Worm (Caenorhabditis elegans): ENCODE measurements around the gene F31A3.3.
A peak's percentile ranks its signal among the peaks of the same experiment; 100 is the strongest.

The F31A3.3 gene

DNA sequence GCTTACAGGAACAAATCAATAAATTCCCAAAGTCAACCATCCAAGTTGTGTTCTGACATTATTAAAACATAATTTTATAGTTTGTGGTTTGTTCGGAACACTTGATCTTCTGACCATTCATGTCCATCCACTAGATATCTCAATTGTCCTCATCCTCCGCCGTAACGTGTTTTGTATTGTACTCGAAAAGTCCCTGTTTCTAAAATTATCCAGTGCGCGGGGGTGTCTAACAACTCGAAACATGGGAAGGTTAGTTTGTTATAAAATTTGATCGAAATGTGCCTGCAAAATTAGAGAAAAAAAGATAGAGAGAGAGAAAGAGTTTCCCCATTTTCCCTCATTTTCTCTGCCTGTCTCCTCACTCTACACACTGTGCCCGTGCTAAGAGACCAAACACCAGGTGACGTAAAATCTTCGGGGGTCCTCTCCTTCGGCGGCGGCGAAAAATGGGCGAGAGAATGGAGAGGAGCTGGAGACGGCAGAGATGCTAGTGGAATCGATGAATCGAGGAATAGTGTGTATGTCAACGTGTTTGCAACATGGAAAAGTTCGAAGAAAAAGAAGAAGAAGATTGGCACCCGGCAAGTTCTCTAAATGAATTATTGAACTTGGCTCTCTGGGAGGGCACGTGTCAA is 28.2 kb downstream of the F31A3.3 start (continued):
- peak; percentile 92 for TF ChIP-seq somi-1 (GFP tag; optimal IDR thresholded peaks at IDR 0.05)
- TF ChIP-seq ztf-26 (tag; optimal IDR thresholded peaks at IDR 0.05) = no peak
- peak in 1 of 3 experiments; percentile 69 for TF ChIP-seq lin-35 (GFP tag; optimal IDR thresholded peaks at IDR 0.05)
- TF ChIP-seq madf-6 (GFP tag; IDR thresholded peaks at IDR 0.05) = no peak
- peak; percentile 91 for TF ChIP-seq atf-7 (tag; optimal IDR thresholded peaks at IDR 0.05)
- peak; percentile 25 for TF ChIP-seq ets-4 (GFP tag; optimal IDR thresholded peaks at IDR 0.05)
- TF ChIP-seq rcor-1 (GFP tag; IDR thresholded peaks at IDR 0.05) = peak; percentile 42; the same call in 1 of the 2 replicates
- TF ChIP-seq hmg-1.2 (GFP tag; IDR thresholded peaks at IDR 0.05) = peak; percentile 77; the same call in 1 of the 2 replicates
- peak; percentile 7 to 48 for TF ChIP-seq let-607 (tag; optimal IDR thresholded peaks at IDR 0.05)
- peak; percentile 65 for TF ChIP-seq ztf-3 (GFP tag; optimal IDR thresholded peaks at IDR 0.05)
- no peak for TF ChIP-seq F52B5.7 (tag; optimal IDR thresholded peaks at IDR 0.05)
- TF ChIP-seq madf-3 (GFP tag; IDR thresholded peaks at IDR 0.05) = no peak
- peak; percentile 84 for TF ChIP-seq ceh-27 (GFP tag; optimal IDR thresholded peaks at IDR 0.05)
- peak; percentile 88 for TF ChIP-seq nhr-80 (tag; optimal IDR thresholded peaks at IDR 0.05)
- TF ChIP-seq Y53G8AR.9 (GFP tag; conservative IDR thresholded peaks at IDR 0.05) = 0 out of 2 replicates have a peak, but pooled peaks have one; percentile 38
- TF ChIP-seq madf-10 (tag; optimal IDR thresholded peaks at IDR 0.05) = peak; percentile 66

ce11 chrX:17504447-17504846 is 29.4 kb downstream of the F31A3.3 start:
- TF ChIP-seq ceh-40 (GFP tag; IDR thresholded peaks at IDR 0.05) = no peak
- peak; percentile 66 for TF ChIP-seq nhr-80 (tag; optimal IDR thresholded peaks at IDR 0.05)
- no peak for TF ChIP-seq nhr-179 (tag; optimal IDR thresholded peaks at IDR 0.05)
- no peak for TF ChIP-seq mxl-1 (tag; optimal IDR thresholded peaks at IDR 0.05)
- TF ChIP-seq B0261.1 (tag; optimal IDR thresholded peaks at IDR 0.05) = no peak
- TF ChIP-seq cebp-1 (GFP tag; IDR thresholded peaks at IDR 0.05) = no peak
- no peak for TF ChIP-seq cebp-1 (tag; optimal IDR thresholded peaks at IDR 0.05)

DNA sequence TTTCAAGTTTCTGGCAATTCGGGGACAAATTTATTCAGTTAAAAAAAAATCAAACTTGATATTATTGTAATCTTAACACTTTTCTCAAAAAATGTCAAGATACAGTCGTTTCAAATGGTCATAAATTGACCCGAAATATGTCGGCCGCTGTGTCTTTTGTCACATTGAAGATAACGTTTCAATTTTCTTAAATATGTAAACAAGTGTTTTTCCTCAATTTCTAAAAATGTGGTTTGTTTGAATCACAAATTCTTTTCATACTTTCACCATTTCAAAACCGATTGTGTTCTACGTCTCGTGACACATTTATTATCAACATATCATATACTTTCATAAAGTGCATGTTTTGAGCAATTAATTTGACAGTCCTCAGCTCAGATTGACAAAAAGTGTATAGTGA is 31.6 kb downstream of the F31A3.3 start:
- TF ChIP-seq let-607 (tag; optimal IDR thresholded peaks at IDR 0.05) (no peak), snpc-4 (GFP tag; optimal IDR thresholded peaks at IDR 0.05) (no peak), snpc-4 (tag; optimal IDR thresholded peaks at IDR 0.05) (peak in 3 of 4 experiments; percentile 38 to 90 (median 77))

ce11 chrX:17486735-17487134 is 47.1 kb downstream of the F31A3.3 start, which contains the start of gene npr-24:
npr-24 (minus strand) TSS chrX:17486835.
- TF ChIP-seq snpc-1.1 (tag; optimal IDR thresholded peaks at IDR 0.05; ENCODE audit: insufficient read depth) = no peak
- TF ChIP-seq attf-5 (GFP tag; optimal IDR thresholded peaks at IDR 0.05) = no peak
- no peak for TF ChIP-seq cebp-2 (GFP tag; IDR thresholded peaks at IDR 0.05)
- TF ChIP-seq dox-1 (GFP tag; IDR thresholded peaks at IDR 0.05) = no peak
- TF ChIP-seq B0019.2 (GFP tag; conservative IDR thresholded peaks at IDR 0.05) = no peak
- no peak for TF ChIP-seq ztf-22 (GFP tag; optimal IDR thresholded peaks at IDR 0.05)
- no peak for TF ChIP-seq rec-8 (tag; optimal IDR thresholded peaks at IDR 0.05)
- no peak for TF ChIP-seq Y56A3A.18 (GFP tag; IDR thresholded peaks at IDR 0.05)
- no peak for TF ChIP-seq C17E4.6 (GFP tag; IDR thresholded peaks at IDR 0.05)
- no peak for TF ChIP-seq Y95B8A.8 (GFP tag; IDR thresholded peaks at IDR 0.05)
- no peak for TF ChIP-seq ztf-25 (GFP tag; IDR thresholded peaks at IDR 0.05)
- no peak for TF ChIP-seq lir-1 (GFP tag; conservative IDR thresholded peaks at IDR 0.05)
- TF ChIP-seq F52B5.7 (tag; optimal IDR thresholded peaks at IDR 0.05) = no peak
- no peak for TF ChIP-seq ztf-18 (tag; optimal IDR thresholded peaks at IDR 0.05)
- no peak for TF ChIP-seq F55B11.4 (tag; optimal IDR thresholded peaks at IDR 0.05; ENCODE audit: borderline replicate concordance, insufficient read depth)
- no peak for TF ChIP-seq lin-54 (GFP tag; optimal IDR thresholded peaks at IDR 0.05)
- TF ChIP-seq K11D2.4 (GFP tag; IDR thresholded peaks at IDR 0.05) = no peak

Measured in whole organism, young adult.